Worm (Caenorhabditis elegans): ENCODE data around the gene srsx-7.

srsx-7 gene

ce11 chrV:7964429-7964828 lies 38.8 kb downstream of the srsx-7 start:
- no peak for TF ChIP-seq hnd-1 (tag; optimal IDR thresholded peaks at IDR 0.05)
- no peak for TF ChIP-seq scrt-1 (GFP tag; IDR thresholded peaks at IDR 0.05)
- TF ChIP-seq hmbx-1 (tag; optimal IDR thresholded peaks at IDR 0.05): no peak
- no peak for TF ChIP-seq F13C5.2 (tag; optimal IDR thresholded peaks at IDR 0.05)

DNA sequence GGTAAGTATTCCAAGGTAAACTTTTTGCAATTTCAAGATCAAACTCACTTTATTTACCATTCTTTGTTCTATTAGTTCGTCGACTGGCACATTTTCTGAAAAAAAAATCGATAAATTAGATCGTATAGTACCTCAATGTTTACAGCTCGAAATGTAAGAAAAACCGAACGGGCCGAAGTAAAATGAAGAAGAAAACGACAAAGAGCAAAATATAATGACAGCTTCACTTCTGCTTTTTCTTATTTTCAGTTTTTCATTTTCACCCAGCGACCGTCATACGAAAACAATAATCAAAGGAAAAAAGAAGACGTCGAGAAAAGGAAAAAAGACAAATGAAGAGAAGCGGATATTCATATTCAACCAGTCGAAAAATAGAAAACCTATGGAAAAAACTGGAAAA lies 43.5 kb downstream of the srsx-7 start, which contains the start of gene che-7:
TSS of gene che-7 (minus strand) at position 101 of the 400 bp plus-strand sequence.
- no peak for TF ChIP-seq tra-4 (tag; optimal IDR thresholded peaks at IDR 0.05)
- TF ChIP-seq tbx-37 (GFP tag; conservative IDR thresholded peaks at IDR 0.05): no peak
- no peak for TF ChIP-seq tbx-11 (GFP tag; IDR thresholded peaks at IDR 0.05)
- no peak for TF ChIP-seq scrt-1 (GFP tag; IDR thresholded peaks at IDR 0.05)
- TF ChIP-seq hmg-4 (GFP tag; optimal IDR thresholded peaks at IDR 0.05): no peak
- TF ChIP-seq ceh-36 (tag; optimal IDR thresholded peaks at IDR 0.05): no peak
- no peak for TF ChIP-seq hmbx-1 (tag; optimal IDR thresholded peaks at IDR 0.05)
- no peak for TF ChIP-seq B0310.2 (tag; optimal IDR thresholded peaks at IDR 0.05)
- TF ChIP-seq ets-7 (tag; optimal IDR thresholded peaks at IDR 0.05): no peak
- no peak for TF ChIP-seq ceh-13 (GFP tag; optimal IDR thresholded peaks at IDR 0.05)
- no peak for TF ChIP-seq pes-1 (GFP tag; IDR thresholded peaks at IDR 0.05)
- TF ChIP-seq aly-1 (tag; optimal IDR thresholded peaks at IDR 0.05): no peak
- no peak for TF ChIP-seq F13C5.2 (tag; optimal IDR thresholded peaks at IDR 0.05)
- no peak for TF ChIP-seq ama-1 (optimal IDR thresholded peaks at IDR 0.05)

DNA sequence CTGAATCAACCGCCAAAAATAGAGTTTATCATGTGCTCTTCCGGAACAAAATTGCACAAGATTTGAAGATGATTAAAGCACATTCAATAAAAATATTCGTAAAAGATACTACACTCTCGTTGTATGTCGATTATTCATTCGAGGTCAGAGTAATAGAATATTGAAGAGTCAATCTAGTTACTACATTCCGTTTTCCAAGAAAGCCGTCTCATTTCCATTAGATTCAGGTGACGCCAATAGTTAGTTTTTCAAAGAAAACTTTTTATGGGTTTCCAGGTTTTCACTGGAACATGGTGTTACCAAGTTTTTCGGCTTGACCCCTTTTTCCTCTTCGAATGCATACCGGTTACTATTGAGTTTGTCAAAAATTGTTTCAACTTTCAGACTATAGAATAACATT lies 44.9 kb downstream of the srsx-7 start:
- TF ChIP-seq F13C5.2 (tag; optimal IDR thresholded peaks at IDR 0.05) (no peak), B0310.2 (tag; optimal IDR thresholded peaks at IDR 0.05) (no peak), aly-1 (tag; optimal IDR thresholded peaks at IDR 0.05) (no peak), scrt-1 (GFP tag; IDR thresholded peaks at IDR 0.05) (no peak), tbx-37 (GFP tag; conservative IDR thresholded peaks at IDR 0.05) (no peak), hnd-1 (tag; optimal IDR thresholded peaks at IDR 0.05) (no peak), flt-1 (GFP tag; IDR thresholded peaks at IDR 0.05) (no peak), ets-7 (tag; optimal IDR thresholded peaks at IDR 0.05) (no peak), ama-1 (optimal IDR thresholded peaks at IDR 0.05) (no peak), tbx-11 (GFP tag; IDR thresholded peaks at IDR 0.05) (no peak), hmbx-1 (tag; optimal IDR thresholded peaks at IDR 0.05) (no peak)

ce11 chrV:7971376-7971775 lies 45.8 kb downstream of the srsx-7 start:
- TF ChIP-seq ets-7 (tag; optimal IDR thresholded peaks at IDR 0.05) (no peak), flt-1 (GFP tag; IDR thresholded peaks at IDR 0.05) (no peak), aly-1 (tag; optimal IDR thresholded peaks at IDR 0.05) (no peak), tbx-11 (GFP tag; IDR thresholded peaks at IDR 0.05) (no peak), pes-1 (GFP tag; IDR thresholded peaks at IDR 0.05) (no peak), hmbx-1 (tag; optimal IDR thresholded peaks at IDR 0.05) (no peak), sea-1 (GFP tag; conservative IDR thresholded peaks at IDR 0.05) (no peak), ceh-36 (tag; optimal IDR thresholded peaks at IDR 0.05) (no peak), hnd-1 (tag; optimal IDR thresholded peaks at IDR 0.05) (no peak), scrt-1 (GFP tag; IDR thresholded peaks at IDR 0.05) (no peak), tra-4 (tag; optimal IDR thresholded peaks at IDR 0.05) (no peak), hmg-4 (GFP tag; optimal IDR thresholded peaks at IDR 0.05) (no peak)

All from whole organism, early embryonic.